Fruit fly (Drosophila melanogaster) whole organism, wandering third instar larva: ENCODE measurements around the gene Edg78E.

Source experiments
- Abd-B ChIP-seq: fragments of >200 bp; optimal IDR thresholded peaks from 2 replicates; lab custom pipeline; 2017; ENCODE audit warnings: missing biosample characterization, missing genetic modification characterization
- CrebA ChIP-seq: fragments of 200-800 bp; sonication (Bioruptor generic); optimal IDR thresholded peaks from 2 replicates; lab custom pipeline; 2016; ENCODE audit warnings: missing biosample characterization, mild to moderate bottlenecking, missing genetic modification characterization, borderline replicate concordance
- Dfd ChIP-seq: fragments of >200 bp; optimal IDR thresholded peaks from 2 replicates; lab custom pipeline; 2017; ENCODE audit warnings: missing biosample characterization, missing genetic modification characterization
- Dif ChIP-seq: fragments of 200-275, 200-300 bp; sonication (Bioruptor generic); optimal IDR thresholded peaks from 2 replicates; lab custom pipeline; 2018; ENCODE audit warnings: missing biosample characterization, missing genetic modification characterization; ENCODE audit not compliant: partially characterized antibody
- Myc ChIP-seq: fragments of >200 bp; optimal IDR thresholded peaks from 2 replicates; lab custom pipeline; 2017
- OdsH ChIP-seq: fragments of 200-800 bp; sonication (Bioruptor generic); optimal IDR thresholded peaks from 2 replicates; lab custom pipeline; 2016; ENCODE audit warnings: missing biosample characterization, mild to moderate bottlenecking, missing genetic modification characterization
- dl ChIP-seq, 2 experiments: fragments of 175-275, 200-275 bp in 1 of 2; fragments of 200-275 bp in 1 of 2; sonication (Bioruptor generic); optimal IDR thresholded peaks; lab custom pipeline; 2018; ENCODE audit warnings: mild to moderate bottlenecking in 2 of 2, missing biosample characterization in 2 of 2, missing genetic modification characterization in 2 of 2, moderate library complexity in 2 of 2; ENCODE audit not compliant: partially characterized antibody in 2 of 2, insufficient read depth in 1 of 2
- ey ChIP-seq: fragments of 200-800 bp; sonication (Bioruptor generic); optimal IDR thresholded peaks from 2 replicates; lab custom pipeline; 2016; ENCODE audit warnings: missing biosample characterization, missing genetic modification characterization
- lola ChIP-seq: fragments of >200 bp; optimal IDR thresholded peaks from 2 replicates; lab custom pipeline; 2017; ENCODE audit warnings: missing biosample characterization, missing genetic modification characterization
- psq ChIP-seq: fragments of 200-800 bp; sonication (Bioruptor generic); optimal IDR thresholded peaks from 3 replicates; lab custom pipeline; 2017; ENCODE audit warnings: missing biosample characterization, mild to moderate bottlenecking, missing genetic modification characterization, moderate library complexity
- rgr ChIP-seq: fragments of 200-800 bp; sonication (Bioruptor generic); optimal IDR thresholded peaks from 3 replicates; lab custom pipeline; 2016; ENCODE audit warnings: missing biosample characterization, mild to moderate bottlenecking, missing genetic modification characterization
- tai ChIP-seq: sonication (Bioruptor generic); optimal IDR thresholded peaks from 2 replicates; lab custom pipeline; 2016; ENCODE audit warnings: missing biosample characterization, missing genetic modification characterization
- usp ChIP-seq: fragments of >200 bp; optimal IDR thresholded peaks from 2 replicates; lab custom pipeline; 2017; ENCODE audit warnings: missing biosample characterization, missing genetic modification characterization

DNA sequence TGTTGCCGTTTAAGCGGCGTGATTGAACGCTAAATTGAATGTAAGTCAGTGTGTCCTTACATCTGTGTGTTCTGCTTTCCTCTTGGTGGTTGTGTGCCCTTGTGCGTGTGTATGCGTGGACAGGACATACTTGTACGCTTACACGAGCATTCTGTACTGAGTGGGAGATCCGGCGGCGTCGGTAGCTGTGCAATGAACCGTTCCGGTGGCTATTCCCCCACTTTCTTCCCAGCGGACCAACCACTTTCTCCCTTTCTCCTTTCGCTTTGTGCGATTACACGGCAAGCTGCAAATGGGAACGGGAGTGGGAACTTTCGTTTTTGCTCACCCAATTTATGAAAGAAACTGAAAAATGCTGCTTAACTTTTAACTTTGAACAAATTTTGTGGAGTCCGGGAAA is 27.1 kb upstream of the Edg78E start:
- no peak for TF ChIP-seq Dfd (GFP tag; lab: Kevin White, UChicago)
- no peak for TF ChIP-seq Abd-B (GFP tag; lab: Kevin White, UChicago)
- TF ChIP-seq Dif (GFP tag; lab: Kevin White, UChicago), result no peak
- TF ChIP-seq ey (GFP tag; lab: Kevin White, UChicago), result no peak
- TF ChIP-seq tai (GFP tag; lab: Kevin White, UChicago), result no peak
- TF ChIP-seq OdsH (GFP tag; lab: Kevin White, UChicago), result no peak
- no peak for TF ChIP-seq CrebA
- TF ChIP-seq usp (GFP tag; lab: Kevin White, UChicago), result no peak
- TF ChIP-seq rgr (GFP tag; lab: Kevin White, UChicago), result no peak
- TF ChIP-seq Myc (lab: Kevin White, UChicago), result no peak
- TF ChIP-seq psq, result no peak
- TF ChIP-seq lola, result no peak
- no peak for TF ChIP-seq dl (GFP tag; optimal IDR thresholded peaks at IDR 0.05; lab: Kevin White, UChicago; ENCODE audit: insufficient read depth in 1 of 2, partially characterized antibody in 2 of 2)
